Fruit fly (Drosophila melanogaster) whole organism, pupa: ENCODE measurements around the gene term.

ENCODE experiments used
- CG10348 ChIP-seq: fragments of 200-800 bp; sonication (Bioruptor generic); IDR thresholded peaks from 2 replicates; pipeline ENCODE4 v1.3.6; 2022; ENCODE audit warnings: missing biosample characterization, missing genetic modification characterization
- CG12605 ChIP-seq: fragments of 200-800 bp; sonication (Bioruptor generic); IDR thresholded peaks from 2 replicates; pipeline ENCODE4 v1.3.6; 2022; ENCODE audit warnings: missing biosample characterization, missing genetic modification characterization
- CG13204 ChIP-seq: fragments of 200-800 bp; sonication (Bioruptor generic); optimal IDR thresholded peaks from 2 replicates; lab custom pipeline; 2018; ENCODE audit warnings: missing biosample characterization, mild to moderate bottlenecking, missing genetic modification characterization, moderate library complexity
- CG14655 ChIP-seq: fragments of 200-800 bp; sonication (Bioruptor generic); optimal IDR thresholded peaks from 3 replicates; lab custom pipeline; 2017; ENCODE audit warnings: mild to moderate bottlenecking, missing biosample characterization, missing genetic modification reagents, missing genetic modification characterization
- CG15710 ChIP-seq: fragments of 200-800 bp; sonication (Bioruptor generic); optimal IDR thresholded peaks from 2 replicates; lab custom pipeline; 2018; ENCODE audit warnings: missing biosample characterization, mild to moderate bottlenecking, missing genetic modification characterization, moderate library complexity
- CG17806 ChIP-seq: fragments of 200-800 bp; sonication (Bioruptor generic); optimal IDR thresholded peaks from 2 replicates; lab custom pipeline; 2018; ENCODE audit warnings: missing biosample characterization, mild to moderate bottlenecking, missing genetic modification characterization, moderate library complexity
- CG32121 ChIP-seq: fragments of 200-800 bp; sonication (Bioruptor generic); IDR thresholded peaks from 2 replicates; pipeline ENCODE4 v1.3.6; 2022; ENCODE audit warnings: missing biosample characterization, missing genetic modification characterization
- CG34367 ChIP-seq: fragments of 200-800 bp; sonication (Bioruptor generic); optimal IDR thresholded peaks from 2 replicates; lab custom pipeline; 2018; ENCODE audit warnings: missing biosample characterization, mild to moderate bottlenecking, missing genetic modification characterization
- CG4496 ChIP-seq: fragments of 200-800 bp; sonication (Bioruptor generic); IDR thresholded peaks from 3 replicates; pipeline ENCODE4 v1.3.6; 2022; ENCODE audit warnings: missing biosample characterization, missing genetic modification characterization
- CG8159 ChIP-seq: fragments of 200-800 bp; sonication (Bioruptor generic); optimal IDR thresholded peaks from 3 replicates; lab custom pipeline; 2018; ENCODE audit warnings: missing biosample characterization, mild to moderate bottlenecking, missing genetic modification characterization, moderate library complexity
- CG8301 ChIP-seq: fragments of 200-800 bp; sonication (Bioruptor generic); optimal IDR thresholded peaks from 2 replicates; lab custom pipeline; 2018; ENCODE audit warnings: missing biosample characterization, mild to moderate bottlenecking, missing genetic modification characterization
- CG9948 ChIP-seq: fragments of 200-800 bp; sonication (Bioruptor generic); optimal IDR thresholded peaks from 2 replicates; lab custom pipeline; 2018; ENCODE audit warnings: missing biosample characterization, mild to moderate bottlenecking, missing genetic modification characterization, moderate library complexity
- D1 ChIP-seq: fragments of 200-800 bp; sonication (Bioruptor generic); optimal IDR thresholded peaks from 2 replicates; lab custom pipeline; 2018; ENCODE audit warnings: missing biosample characterization, mild to moderate bottlenecking, missing genetic modification characterization, moderate library complexity
- EcR ChIP-seq: fragments of 200-800 bp; sonication (Bioruptor generic); optimal IDR thresholded peaks from 3 replicates; lab custom pipeline; 2019; ENCODE audit warnings: missing biosample characterization, missing genetic modification characterization, mild to moderate bottlenecking, moderate library complexity, missing genetic modification reagents
- Ets98B ChIP-seq: fragments of 200-800 bp; sonication (Bioruptor generic); IDR thresholded peaks from 2 replicates; pipeline ENCODE4 v1.3.6; 2022; ENCODE audit warnings: missing biosample characterization, missing genetic modification characterization
- Pif1A ChIP-seq: fragments of 200-800 bp; sonication (Bioruptor generic); optimal IDR thresholded peaks from 3 replicates; lab custom pipeline; 2016; ENCODE audit warnings: missing biosample characterization, missing genetic modification characterization
- Pif1B ChIP-seq: fragments of 200-800 bp; sonication (Bioruptor generic); optimal IDR thresholded peaks from 3 replicates; lab custom pipeline; 2016; ENCODE audit warnings: missing biosample characterization, missing genetic modification characterization
- Snoo ChIP-seq: fragments of 200-800 bp; sonication (Bioruptor generic); optimal IDR thresholded peaks from 3 replicates; lab custom pipeline; 2017; ENCODE audit warnings: missing biosample characterization, mild to moderate bottlenecking, missing genetic modification characterization, inconsistent platforms
- fd96Ca ChIP-seq: fragments of 200-800 bp; sonication (Bioruptor generic); IDR thresholded peaks from 3 replicates; pipeline ENCODE4 v1.3.6; 2022; ENCODE audit warnings: missing biosample characterization, missing genetic modification characterization
- gl ChIP-seq: fragments of 200-800 bp; sonication (Bioruptor generic); optimal IDR thresholded peaks from 2 replicates; lab custom pipeline; 2018; ENCODE audit warnings: missing biosample characterization, mild to moderate bottlenecking, missing genetic modification characterization
- rn ChIP-seq: fragments of 200-800 bp; sonication (Bioruptor generic); IDR thresholded peaks from 2 replicates; pipeline ENCODE4 v1.3.6; 2022; ENCODE audit warnings: missing biosample characterization, missing genetic modification characterization

Gene term

dm6 chr3L:18637348-18637747 is 43.8 kb upstream of the term start:
- TF ChIP-seq CG9948 (tag; lab: Kevin White, UChicago) (no peak), CG15710 (tag; lab: Kevin White, UChicago) (no peak), fd96Ca (GFP tag; lab: Robert Waterston, UW) (no peak), CG17806 (tag; lab: Kevin White, UChicago) (no peak), CG12605 (no peak), CG14655 (no peak)

- TF ChIP-seq Pif1A (no peak), CG9948 (tag; lab: Kevin White, UChicago) (no peak), CG8159 (no peak), Ets98B (GFP tag; lab: Robert Waterston, UW) (no peak), CG15710 (tag; lab: Kevin White, UChicago) (no peak), CG34367 (tag; lab: Kevin White, UChicago) (no peak), D1 (tag; lab: Kevin White, UChicago) (no peak), CG17806 (tag; lab: Kevin White, UChicago) (no peak), gl (tag; lab: Kevin White, UChicago) (no peak), CG14655 (no peak), CG13204 (GFP tag; lab: Kevin White, UChicago) (no peak), Snoo (tag; lab: Kevin White, UChicago) (no peak)
These were observed 43.2 kb upstream of the term start for dm6 chr3L:18636782-18637181.

dm6 chr3L:18634792-18635471 is 41.4 kb upstream of the term start:
- TF ChIP-seq Pif1A = no peak
- TF ChIP-seq CG10348 (GFP tag; lab: Robert Waterston, UW) = no peak
- TF ChIP-seq fd96Ca (GFP tag; lab: Robert Waterston, UW) = no peak
- TF ChIP-seq Pif1B (GFP tag; lab: Kevin White, UChicago) = no peak
- no peak for TF ChIP-seq CG34367 (tag; lab: Kevin White, UChicago)
- TF ChIP-seq rn (GFP tag; lab: Robert Waterston, UW) = no peak
- no peak for TF ChIP-seq CG8159
- TF ChIP-seq Ets98B (GFP tag; lab: Robert Waterston, UW) = no peak
- no peak for TF ChIP-seq CG14655
- no peak for TF ChIP-seq CG9948 (tag; lab: Kevin White, UChicago)
- no peak for TF ChIP-seq CG17806 (tag; lab: Kevin White, UChicago)
- no peak for TF ChIP-seq gl (tag; lab: Kevin White, UChicago)
- TF ChIP-seq CG4496 (GFP tag; lab: Robert Waterston, UW) = no peak

- TF ChIP-seq gl (tag; lab: Kevin White, UChicago) (no peak), CG15710 (tag; lab: Kevin White, UChicago) (no peak), Pif1A (no peak), D1 (tag; lab: Kevin White, UChicago) (no peak), CG8159 (no peak), CG14655 (no peak), CG8301 (tag; lab: Kevin White, UChicago) (no peak), CG34367 (tag; lab: Kevin White, UChicago) (no peak), fd96Ca (GFP tag; lab: Robert Waterston, UW) (no peak), EcR (GFP tag; lab: Kevin White, UChicago) (no peak), CG17806 (tag; lab: Kevin White, UChicago) (no peak), Pif1B (GFP tag; lab: Kevin White, UChicago) (no peak), CG12605 (no peak), Snoo (tag; lab: Kevin White, UChicago) (no peak)
- TF ChIP-seq, all 21 proteins: peak for 0
These were observed 39.5 kb upstream of the term start for dm6 chr3L:18633084-18633483.

dm6 chr3L:18632187-18632635 is 38.6 kb upstream of the term start:
- TF ChIP-seq EcR (GFP tag; lab: Kevin White, UChicago) (no peak), CG34367 (tag; lab: Kevin White, UChicago) (no peak), CG13204 (GFP tag; lab: Kevin White, UChicago) (no peak), CG4496 (GFP tag; lab: Robert Waterston, UW) (no peak), CG10348 (GFP tag; lab: Robert Waterston, UW) (no peak), CG14655 (no peak), fd96Ca (GFP tag; lab: Robert Waterston, UW) (no peak), CG8159 (no peak), CG12605 (no peak), rn (GFP tag; lab: Robert Waterston, UW) (no peak), CG17806 (tag; lab: Kevin White, UChicago) (no peak), Snoo (tag; lab: Kevin White, UChicago) (no peak)

- TF ChIP-seq CG8301 (tag; lab: Kevin White, UChicago) = no peak
- TF ChIP-seq Pif1B (GFP tag; lab: Kevin White, UChicago) = no peak
- no peak for TF ChIP-seq Pif1A
- TF ChIP-seq CG15710 (tag; lab: Kevin White, UChicago) = no peak
- no peak for TF ChIP-seq CG14655
- TF ChIP-seq Ets98B (GFP tag; lab: Robert Waterston, UW) = no peak
- TF ChIP-seq CG10348 (GFP tag; lab: Robert Waterston, UW) = no peak
- TF ChIP-seq CG12605 = no peak
- no peak for TF ChIP-seq CG32121 (GFP tag; lab: Robert Waterston, UW)
- no peak for TF ChIP-seq D1 (tag; lab: Kevin White, UChicago)
- TF ChIP-seq CG8159 = no peak
- TF ChIP-seq CG4496 (GFP tag; lab: Robert Waterston, UW) = no peak
- no peak for TF ChIP-seq Snoo (tag; lab: Kevin White, UChicago)
- no peak for TF ChIP-seq fd96Ca (GFP tag; lab: Robert Waterston, UW)
- no peak for TF ChIP-seq CG13204 (GFP tag; lab: Kevin White, UChicago)
These were observed 36.3 kb upstream of the term start for dm6 chr3L:18629874-18630273.
